Worm (Caenorhabditis elegans): ENCODE results near the gene klo-1.

DNA sequence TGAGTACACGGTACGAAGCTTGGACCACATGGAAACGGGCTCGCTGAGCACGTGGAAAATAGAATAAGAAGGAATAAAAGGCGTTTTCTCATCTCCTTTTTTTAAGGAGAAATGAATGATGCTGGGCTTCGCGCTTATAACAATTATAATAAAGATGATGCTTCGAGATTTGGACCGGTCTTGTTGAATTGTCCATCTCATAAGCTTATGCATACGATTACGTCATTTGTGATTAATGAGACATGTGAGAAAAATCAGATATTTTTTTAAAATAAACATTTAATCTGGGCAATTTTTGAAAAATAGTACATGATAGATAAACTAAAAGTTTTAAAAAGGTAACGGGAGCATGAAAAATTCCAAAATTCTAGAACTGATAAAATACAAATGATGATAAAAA is 9.2 kb upstream of the klo-1 start, which contains the start of gene C46A5.4:
- no peak for TF ChIP-seq ref-1 (GFP tag; conservative IDR thresholded peaks at IDR 0.05)
- no peak for TF ChIP-seq T22C8.4 (GFP tag; IDR thresholded peaks at IDR 0.05)
- no peak for TF ChIP-seq klf-2 (GFP tag; conservative IDR thresholded peaks at IDR 0.05)
- TF ChIP-seq tab-1 (GFP tag; IDR thresholded peaks at IDR 0.05), result no peak
